Fruit fly (Drosophila melanogaster): ENCODE results near the gene CG14137.

DNA sequence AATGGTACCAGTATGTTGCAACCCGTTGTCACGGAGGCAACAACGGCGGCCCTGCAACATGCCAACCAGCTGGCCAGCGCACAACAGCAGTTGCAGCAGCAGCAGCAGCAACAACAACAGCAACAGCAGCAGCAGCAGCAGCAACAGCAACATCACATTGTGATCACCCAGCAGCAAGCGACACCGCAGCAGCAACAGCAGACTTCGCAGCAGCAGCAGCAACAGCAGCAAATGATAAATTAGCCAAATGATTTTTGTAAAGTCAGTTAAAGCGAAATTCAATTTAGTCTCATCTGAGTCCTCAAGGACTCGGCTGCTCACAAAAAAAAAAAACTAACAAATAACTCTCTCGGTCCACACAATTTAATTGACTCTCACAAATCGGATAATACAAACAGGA, 4.4 kb upstream of the CG14137 start:
- TF ChIP-seq CG8478 (optimal IDR thresholded peaks at IDR 0.05), result no peak
- no peak for TF ChIP-seq CTCF (optimal IDR thresholded peaks at IDR 0.05)

Measured in S2 (cell line).